Worm (Caenorhabditis elegans) whole organism, late embryonic: Measurements from ENCODE around the gene hmg-1.2.

Experiments
- C08G9.2 ChIP-seq: sonication (generic microtip); optimal IDR thresholded peaks from 2 replicates; lab custom pipeline; 2016; ENCODE audit warnings: mild to moderate bottlenecking, missing genetic modification characterization, moderate library complexity, missing compliant biosample characterization
- C38D4.7 ChIP-seq: fragments of 200-800 bp; sonication (Bioruptor generic); optimal IDR thresholded peaks from 2 replicates; lab custom pipeline; 2018; ENCODE audit warnings: mild to moderate bottlenecking, missing genetic modification characterization, moderate library complexity, missing compliant biosample characterization
- T23F11.4 ChIP-seq: fragments of 200-800 bp; sonication (Bioruptor generic); optimal IDR thresholded peaks from 2 replicates; lab custom pipeline; 2018; ENCODE audit warnings: mild to moderate bottlenecking, missing genetic modification characterization, missing compliant biosample characterization
- Y22D7AL.16 ChIP-seq: sonication (generic microtip); optimal IDR thresholded peaks from 2 replicates; lab custom pipeline; 2016; ENCODE audit warnings: missing genetic modification characterization, missing compliant biosample characterization
- ahr-1 ChIP-seq: sonication (generic microtip); optimal IDR thresholded peaks from 2 replicates; lab custom pipeline; 2016; ENCODE audit warnings: missing genetic modification characterization, missing compliant biosample characterization
- ama-1 ChIP-seq: fragments of 150-350 bp; optimal IDR thresholded peaks from 2 replicates; lab custom pipeline; 2014
- ceh-18 ChIP-seq: sonication (generic microtip); optimal IDR thresholded peaks from 2 replicates; lab custom pipeline; 2016; ENCODE audit warnings: missing genetic modification characterization, missing compliant biosample characterization
- ceh-19 ChIP-seq: fragments of 200-800 bp; sonication (Bioruptor generic); optimal IDR thresholded peaks from 2 replicates; lab custom pipeline; 2018; ENCODE audit warnings: mild to moderate bottlenecking, missing genetic modification characterization, missing compliant biosample characterization
- ceh-2 ChIP-seq: sonication (generic microtip); optimal IDR thresholded peaks from 2 replicates; lab custom pipeline; 2016; ENCODE audit warnings: missing genotype, missing genetic modification characterization, missing compliant biosample characterization
- ceh-22 ChIP-seq: sonication (generic microtip); optimal IDR thresholded peaks from 2 replicates; lab custom pipeline; 2017; ENCODE audit warnings: missing biosample characterization, missing genetic modification characterization
- ceh-31 ChIP-seq: sonication (generic microtip); optimal IDR thresholded peaks from 2 replicates; lab custom pipeline; 2016; ENCODE audit warnings: missing genetic modification characterization, missing compliant biosample characterization
- ceh-45 ChIP-seq: fragments of 200-800 bp; sonication (Bioruptor generic); IDR thresholded peaks from 2 replicates; pipeline ENCODE4 v1.3.6; 2022; ENCODE audit warnings: missing genetic modification reagents, missing genetic modification characterization, missing compliant biosample characterization
- ceh-48 ChIP-seq: sonication (generic microtip); optimal IDR thresholded peaks from 2 replicates; lab custom pipeline; 2016; ENCODE audit warnings: missing genetic modification characterization, inconsistent platforms, missing compliant biosample characterization
- ceh-6 ChIP-seq: fragments of 200-800 bp; sonication (Bioruptor generic); optimal IDR thresholded peaks from 2 replicates; lab custom pipeline; 2018; ENCODE audit warnings: mild to moderate bottlenecking, missing genetic modification characterization, missing compliant biosample characterization
- ceh-9 ChIP-seq: sonication (generic microtip); optimal IDR thresholded peaks from 2 replicates; lab custom pipeline; 2016; ENCODE audit warnings: mild to moderate bottlenecking, missing genetic modification characterization, inconsistent platforms, missing compliant biosample characterization
- che-1 ChIP-seq: sonication (generic microtip); optimal IDR thresholded peaks from 2 replicates; lab custom pipeline; 2016; ENCODE audit warnings: mild to moderate bottlenecking, missing genetic modification characterization, missing compliant biosample characterization
- dmd-4 ChIP-seq: sonication (generic microtip); optimal IDR thresholded peaks from 2 replicates; lab custom pipeline; 2016; ENCODE audit warnings: borderline replicate concordance, missing genetic modification characterization, missing compliant biosample characterization
- elt-4 ChIP-seq: sonication (generic microtip); optimal IDR thresholded peaks from 2 replicates; lab custom pipeline; 2016; ENCODE audit warnings: missing genetic modification characterization, missing compliant biosample characterization
- ets-4 ChIP-seq: sonication (generic microtip); optimal IDR thresholded peaks from 2 replicates; lab custom pipeline; 2016; ENCODE audit warnings: missing genetic modification characterization, missing compliant biosample characterization
- eyg-1 ChIP-seq: sonication (generic microtip); optimal IDR thresholded peaks from 2 replicates; lab custom pipeline; 2016; ENCODE audit warnings: missing genotype, missing genetic modification characterization, missing compliant biosample characterization
- hlh-13 ChIP-seq: fragments of 200-800 bp; sonication (Bioruptor generic); optimal IDR thresholded peaks from 2 replicates; lab custom pipeline; 2018; ENCODE audit warnings: mild to moderate bottlenecking, missing genetic modification characterization, missing compliant biosample characterization
- hlh-30 ChIP-seq: sonication (generic microtip); optimal IDR thresholded peaks from 2 replicates; lab custom pipeline; 2017; ENCODE audit warnings: antibody characterized with exemption, missing genetic modification characterization, missing compliant biosample characterization; ENCODE audit not compliant: insufficient read depth
- hlh-8 ChIP-seq: sonication (generic microtip); optimal IDR thresholded peaks from 2 replicates; lab custom pipeline; 2016; ENCODE audit warnings: missing genotype, missing genetic modification characterization, missing compliant biosample characterization
- lin-11 ChIP-seq: fragments of 200-800 bp; sonication (Bioruptor generic); optimal IDR thresholded peaks from 2 replicates; lab custom pipeline; 2018; ENCODE audit warnings: mild to moderate bottlenecking, missing genetic modification characterization, missing compliant biosample characterization
- mec-3 ChIP-seq: sonication (generic microtip); optimal IDR thresholded peaks from 2 replicates; lab custom pipeline; 2016; ENCODE audit warnings: borderline replicate concordance, missing genetic modification characterization, missing compliant biosample characterization
- nhr-11 ChIP-seq: fragments of 150-350 bp; optimal IDR thresholded peaks from 2 replicates; lab custom pipeline; 2014; ENCODE audit warnings: missing biosample characterization, missing genetic modification characterization
- pag-3 ChIP-seq: sonication (generic microtip); optimal IDR thresholded peaks from 2 replicates; lab custom pipeline; 2016; ENCODE audit warnings: missing compliant biosample characterization, missing genetic modification characterization, borderline replicate concordance
- rnt-1 ChIP-seq: sonication (generic microtip); optimal IDR thresholded peaks from 2 replicates; lab custom pipeline; 2016; ENCODE audit warnings: missing genetic modification characterization, missing compliant biosample characterization
- sox-2 ChIP-seq: fragments of 200-800 bp; sonication (Bioruptor generic); IDR thresholded peaks from 2 replicates; pipeline ENCODE4 v1.3.6; 2022; ENCODE audit warnings: missing genetic modification reagents, missing genetic modification characterization, missing compliant biosample characterization
- sox-4 ChIP-seq: sonication (generic microtip); optimal IDR thresholded peaks from 2 replicates; lab custom pipeline; 2017; ENCODE audit warnings: mild to moderate bottlenecking, missing genetic modification characterization, inconsistent platforms, missing compliant biosample characterization
- syd-9 ChIP-seq: sonication (generic microtip); optimal IDR thresholded peaks from 2 replicates; lab custom pipeline; 2016; ENCODE audit warnings: mild to moderate bottlenecking, missing genetic modification characterization, moderate library complexity, missing compliant biosample characterization
- tbx-7 ChIP-seq: sonication (generic microtip); optimal IDR thresholded peaks from 2 replicates; lab custom pipeline; 2016; ENCODE audit warnings: missing genotype, missing genetic modification characterization, missing compliant biosample characterization
- ttx-3 ChIP-seq: sonication (generic microtip); optimal IDR thresholded peaks from 2 replicates; lab custom pipeline; 2016; ENCODE audit warnings: missing genetic modification reagents, missing genetic modification characterization, missing compliant biosample characterization
- unc-55 ChIP-seq: sonication (generic microtip); optimal IDR thresholded peaks from 2 replicates; lab custom pipeline; 2017; ENCODE audit warnings: missing biosample characterization, missing genetic modification reagents, missing genetic modification characterization

The hmg-1.2 gene

DNA sequence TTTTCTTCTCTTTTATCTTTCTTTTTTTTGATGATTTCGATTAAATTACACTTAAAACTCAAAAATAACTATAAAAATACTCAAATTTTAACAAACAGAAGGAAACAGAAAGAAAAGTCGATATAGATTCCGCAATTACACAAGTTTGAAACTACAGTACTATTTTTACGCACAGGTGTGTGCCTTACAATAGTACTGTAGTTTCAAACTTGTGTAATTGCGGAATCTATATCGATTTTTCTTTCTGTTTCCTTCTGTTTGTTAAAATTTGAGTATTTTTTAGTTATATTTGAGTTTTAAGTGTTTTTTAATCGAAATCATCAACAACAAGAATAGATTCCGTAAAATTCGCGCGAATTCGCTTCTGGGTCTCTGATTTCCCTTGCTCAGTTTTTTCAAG, 2.8 kb downstream of the hmg-1.2 start:
- TF ChIP-seq nhr-11 (no peak), lin-11 (tag; lab: Kevin White, UChicago) (no peak), ets-4 (tag; lab: Kevin White, UChicago) (no peak), tbx-7 (tag; lab: Kevin White, UChicago) (no peak), ama-1 (lab: Kevin White, UChicago) (no peak), che-1 (tag; lab: Kevin White, UChicago) (no peak)

DNA sequence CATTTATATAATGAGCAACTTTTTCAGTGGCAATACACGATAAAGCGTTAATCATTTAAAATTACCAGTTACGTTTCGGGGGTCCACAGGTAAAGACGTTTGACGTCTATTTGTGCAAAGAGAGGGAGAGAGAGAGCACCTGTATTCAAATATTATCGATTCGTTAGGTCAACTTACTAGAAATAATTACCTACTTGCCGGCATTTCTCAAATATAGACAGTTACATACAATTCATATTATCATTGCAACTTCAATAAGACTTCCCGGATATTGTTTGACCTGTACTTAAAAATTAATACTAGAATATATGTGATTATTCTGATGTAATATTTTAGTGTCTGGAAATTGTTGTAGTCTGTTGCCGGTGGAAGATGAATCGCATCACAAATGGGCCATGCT, 5.7 kb downstream of the hmg-1.2 start, which contains the start of gene gadr-3:
gadr-3 (minus strand) TSS at position 101 of the 400 bp plus-strand sequence.
- TF ChIP-seq ceh-48, result no peak
- TF ChIP-seq ceh-22 (tag; lab: Kevin White, UChicago), result no peak
- no peak for TF ChIP-seq ceh-18 (tag; lab: Kevin White, UChicago)
- no peak for TF ChIP-seq sox-4 (tag; lab: Kevin White, UChicago)
- TF ChIP-seq elt-4 (tag; lab: Kevin White, UChicago), result no peak
- no peak for TF ChIP-seq hlh-30 (tag; lab: Kevin White, UChicago)
- TF ChIP-seq ceh-9, result no peak
- TF ChIP-seq ceh-2 (tag; lab: Kevin White, UChicago), result no peak
- TF ChIP-seq ceh-31 (tag; lab: Kevin White, UChicago), result no peak
- no peak for TF ChIP-seq hlh-8 (tag; lab: Kevin White, UChicago)

DNA sequence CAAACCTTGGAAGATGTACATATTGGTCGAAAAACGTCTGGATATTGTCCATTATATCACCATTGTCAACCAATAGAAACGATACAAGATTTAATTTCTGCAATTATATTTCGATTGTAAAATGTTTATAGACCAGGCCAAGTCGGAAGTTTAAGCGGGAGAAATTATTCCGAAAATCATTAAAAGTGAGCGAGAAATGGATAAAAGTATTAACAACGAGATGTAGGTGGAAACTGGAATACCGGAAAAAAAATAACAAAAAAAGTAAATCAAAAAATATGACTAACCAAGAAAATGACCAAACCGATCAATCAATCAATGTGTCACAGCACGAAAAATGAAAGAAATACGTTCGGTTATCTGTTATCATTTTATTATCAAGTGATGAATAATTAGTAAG, 7.0 kb downstream of the hmg-1.2 start, which contains the start of gene F47D12.6:
F47D12.6 (minus strand) TSS at position 101 of the 400 bp plus-strand sequence.
- TF ChIP-seq ceh-2 (tag; lab: Kevin White, UChicago) (no peak), ceh-18 (tag; lab: Kevin White, UChicago) (no peak), ceh-6 (GFP tag; lab: Kevin White, UChicago) (no peak), T23F11.4 (GFP tag; lab: Kevin White, UChicago) (no peak)

DNA sequence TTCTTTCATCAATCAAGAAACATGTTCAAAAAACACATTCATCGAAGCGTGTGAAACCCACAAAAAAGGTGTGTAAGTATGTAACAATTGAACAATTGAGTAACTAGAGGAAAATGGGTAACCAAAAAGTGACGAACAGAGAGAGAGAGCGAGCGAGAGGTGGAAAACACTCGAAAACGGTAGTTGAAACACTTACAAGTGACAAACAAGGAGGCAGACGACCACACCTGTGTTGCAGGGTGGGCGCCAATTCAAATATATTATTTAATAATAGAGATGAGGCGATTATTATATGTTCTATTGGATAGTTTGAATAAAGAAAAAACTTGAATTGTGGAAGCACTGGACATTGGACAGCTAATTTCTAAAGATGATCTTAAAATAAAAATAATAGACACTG, 9.2 kb downstream of the hmg-1.2 start:
- TF ChIP-seq mec-3 (tag; lab: Kevin White, UChicago) (no peak), che-1 (tag; lab: Kevin White, UChicago) (no peak), unc-55 (GFP tag; lab: Kevin White, UChicago) (no peak), ceh-9 (no peak), sox-2 (no peak), ceh-22 (tag; lab: Kevin White, UChicago) (no peak), pag-3 (tag; lab: Kevin White, UChicago) (no peak), Y22D7AL.16 (no peak), sox-4 (tag; lab: Kevin White, UChicago) (no peak), C38D4.7 (GFP tag; lab: Kevin White, UChicago) (no peak), hlh-13 (no peak), dmd-4 (tag; lab: Kevin White, UChicago) (no peak)
- TF ChIP-seq, all 69 proteins: peak for 0

DNA sequence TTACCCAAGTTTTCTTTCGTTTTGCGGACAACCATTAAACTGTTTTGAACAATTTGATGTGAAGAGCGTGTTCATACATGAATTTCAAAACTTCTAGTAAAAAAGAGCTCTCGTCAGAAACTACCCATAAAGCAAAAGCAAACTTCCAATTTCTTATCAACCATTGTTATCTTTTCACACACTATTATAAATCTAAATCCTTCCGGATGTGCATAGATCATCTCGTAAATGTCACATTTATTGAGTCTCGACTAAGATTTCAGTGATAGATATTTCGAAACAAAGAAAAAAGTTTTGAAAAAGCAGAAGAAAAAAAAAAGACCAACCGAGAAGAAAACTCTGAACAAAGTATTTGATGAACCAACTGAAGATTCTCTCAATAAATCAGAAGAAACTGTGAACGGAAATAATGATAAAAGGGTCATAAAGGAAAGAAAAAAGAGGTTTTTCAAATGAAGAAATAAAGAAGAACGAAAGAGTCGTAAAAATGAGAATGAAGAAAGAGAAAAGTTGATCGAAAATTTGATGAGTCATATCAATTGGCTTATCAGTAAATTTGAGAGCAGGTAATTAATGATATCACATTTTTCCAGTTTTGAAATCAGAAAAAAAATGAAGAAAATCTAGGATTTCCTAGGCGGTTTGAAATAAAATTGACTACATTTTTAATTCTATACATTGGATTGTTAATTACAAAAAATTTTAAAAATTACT, 10.4 kb downstream of the hmg-1.2 start:
- TF ChIP-seq eyg-1 (tag; lab: Kevin White, UChicago) (no peak), syd-9 (tag; lab: Kevin White, UChicago) (no peak), mec-3 (tag; lab: Kevin White, UChicago) (no peak), rnt-1 (tag; lab: Kevin White, UChicago) (no peak), ahr-1 (no peak), ceh-19 (GFP tag; lab: Kevin White, UChicago) (no peak), ttx-3 (no peak), C08G9.2 (no peak), ceh-18 (tag; lab: Kevin White, UChicago) (no peak), C38D4.7 (GFP tag; lab: Kevin White, UChicago) (no peak), ceh-45 (GFP tag; lab: Robert Waterston, UW) (no peak)
- TF ChIP-seq, all 69 proteins: peak for 0
